Worm (Caenorhabditis elegans) whole organism, mixed stage, embryonic: ENCODE results near the gene ptr-1.

Experiments
- ces-1 ChIP-seq: fragments of 150-350 bp; optimal IDR thresholded peaks from 2 replicates; lab custom pipeline; 2014; ENCODE audit warnings: missing biosample characterization, missing genetic modification reagents, missing genetic modification characterization
- elt-3 ChIP-seq: fragments of 150-350 bp; optimal IDR thresholded peaks from 2 replicates; lab custom pipeline; 2014; ENCODE audit warnings: missing biosample characterization, missing genetic modification characterization
- nhr-12 ChIP-seq: fragments of 150-350 bp; optimal IDR thresholded peaks from 2 replicates; lab custom pipeline; 2014; ENCODE audit warnings: missing biosample characterization, missing genetic modification characterization
- nhr-237 ChIP-seq: fragments of 150-350 bp; optimal IDR thresholded peaks from 2 replicates; lab custom pipeline; 2014; ENCODE audit warnings: missing biosample characterization, missing genetic modification characterization
- nhr-28 ChIP-seq: fragments of 150-350 bp; optimal IDR thresholded peaks from 2 replicates; lab custom pipeline; 2014; ENCODE audit warnings: missing biosample characterization, missing genetic modification characterization
- pha-4 ChIP-seq: fragments of 150-350 bp; optimal IDR thresholded peaks from 2 replicates; lab custom pipeline; 2018; ENCODE audit warnings: missing biosample characterization, missing genetic modification reagents, missing genetic modification characterization
- snpc-4 ChIP-seq: fragments of 150-350 bp; optimal IDR thresholded peaks from 2 replicates; lab custom pipeline; 2014; ENCODE audit warnings: missing biosample characterization, missing genetic modification characterization
- ztf-11 ChIP-seq: fragments of 150-350 bp; optimal IDR thresholded peaks from 2 replicates; lab custom pipeline; 2014; ENCODE audit warnings: missing biosample characterization, missing genetic modification characterization

DNA sequence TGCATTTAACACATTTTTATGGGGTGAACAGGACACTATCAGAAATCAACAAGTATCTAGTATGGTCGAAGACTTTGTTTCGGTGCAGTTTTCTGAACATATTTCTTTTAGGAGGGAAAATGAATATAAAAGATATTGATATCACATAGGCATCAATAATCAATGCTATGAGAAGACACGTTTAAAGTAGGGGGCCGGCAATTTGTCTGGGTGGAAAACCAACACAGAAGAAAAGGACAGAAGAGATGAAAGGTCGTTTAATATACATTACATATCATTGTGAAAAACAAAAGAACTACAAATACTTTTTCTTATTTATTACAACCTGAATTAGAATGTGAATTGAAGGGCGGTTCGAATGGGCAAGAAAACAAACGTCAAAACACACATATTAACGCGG, 29.2 kb downstream of the ptr-1 start:
- no peak for TF ChIP-seq elt-3 (tag; lab: Kevin White, UChicago)
- no peak for TF ChIP-seq ces-1 (GFP tag; lab: Kevin White, UChicago)
- no peak for TF ChIP-seq snpc-4 (tag; lab: Kevin White, UChicago)
- TF ChIP-seq ztf-11 (tag; lab: Kevin White, UChicago), result no peak
- no peak for TF ChIP-seq pha-4 (tag; lab: Kevin White, UChicago)
- no peak for TF ChIP-seq nhr-237 (tag; lab: Kevin White, UChicago)
- TF ChIP-seq nhr-12 (tag; lab: Kevin White, UChicago), result no peak
- TF ChIP-seq nhr-28 (tag; lab: Kevin White, UChicago), result no peak
